Fruit fly (Drosophila melanogaster): ENCODE measurements around the gene CG43219.

CG43219 gene

dm6 chr3L:21171905-21172304 lies 48.3 kb upstream of the CG43219 start, which contains the start of gene Ac78C (continued):
- TF ChIP-seq disco-r (GFP tag; optimal IDR thresholded peaks at IDR 0.05), result peak; percentile 79
- peak; percentile 95 for TF ChIP-seq vvl (GFP tag; IDR thresholded peaks at IDR 0.05)
- peak; percentile 85 for TF ChIP-seq jumu (GFP tag; optimal IDR thresholded peaks at IDR 0.05)
- peak; percentile 95 for TF ChIP-seq Rfx (GFP tag; IDR thresholded peaks at IDR 0.05)
- TF ChIP-seq slou (GFP tag; optimal IDR thresholded peaks at IDR 0.05), result peak; percentile 48
- TF ChIP-seq z (GFP tag; IDR thresholded peaks at IDR 0.05), result no peak
- TF ChIP-seq Jarid2 (GFP tag; optimal IDR thresholded peaks at IDR 0.05), result peak; percentile 64
- TF ChIP-seq ci (GFP tag; IDR thresholded peaks at IDR 0.05), result peak; percentile 87
- TF ChIP-seq hth (optimal IDR thresholded peaks at IDR 0.05), result no peak
- peak; percentile 45 for TF ChIP-seq Scr (GFP tag; IDR thresholded peaks at IDR 0.05; ENCODE audit: partially characterized antibody)
- peak; percentile 4 for TF ChIP-seq TFAM (GFP tag; optimal IDR thresholded peaks at IDR 0.05)
- TF ChIP-seq run (tag; optimal IDR thresholded peaks at IDR 0.05), result peak; percentile 72
- peak; percentile 80 for TF ChIP-seq ATbp (GFP tag; optimal IDR thresholded peaks at IDR 0.05)
- TF ChIP-seq Sox100B (GFP tag; optimal IDR thresholded peaks at IDR 0.05), result peak; percentile 62
- peak; percentile 61; the same call in 1 of the 2 replicates for TF ChIP-seq Oaz (GFP tag; IDR thresholded peaks at IDR 0.05)
- TF ChIP-seq CG14965 (GFP tag; optimal IDR thresholded peaks at IDR 0.05; ENCODE audit: borderline replicate concordance), result peak; percentile 18
- no peak for TF ChIP-seq Nf-YB (GFP tag; optimal IDR thresholded peaks at IDR 0.05)
- TF ChIP-seq pros (GFP tag; optimal IDR thresholded peaks at IDR 0.05), result peak; percentile 30
- TF ChIP-seq D19B (GFP tag; optimal IDR thresholded peaks at IDR 0.05), result peak; percentile 80
- TF ChIP-seq BtbVII (GFP tag; optimal IDR thresholded peaks at IDR 0.05), result peak; percentile 90
- TF ChIP-seq lola (GFP tag; optimal IDR thresholded peaks at IDR 0.05), result no peak
- TF ChIP-seq Dip2 (GFP tag; IDR thresholded peaks at IDR 0.05), result no peak
- no peak for TF ChIP-seq oc (tag; optimal IDR thresholded peaks at IDR 0.05)
- TF ChIP-seq slp2 (GFP tag; optimal IDR thresholded peaks at IDR 0.05), result peak; percentile 56
- TF ChIP-seq bowl (GFP tag; IDR thresholded peaks at IDR 0.05), result peak; percentile 80
- TF ChIP-seq Lhr (GFP tag; optimal IDR thresholded peaks at IDR 0.05), result peak; percentile 9
- TF ChIP-seq ftz-f1 (GFP tag; optimal IDR thresholded peaks at IDR 0.05), result peak; percentile 36
- TF ChIP-seq schlank (tag; optimal IDR thresholded peaks at IDR 0.05), result peak; percentile 92
- TF ChIP-seq ap (GFP tag; IDR thresholded peaks at IDR 0.05), result peak; percentile 64
- peak; percentile 85 for TF ChIP-seq CG7987 (GFP tag; optimal IDR thresholded peaks at IDR 0.05)
- peak; percentile 64 for TF ChIP-seq CG11723 (GFP tag; optimal IDR thresholded peaks at IDR 0.05)
- peak; percentile 92 for TF ChIP-seq Dbx (GFP tag; IDR thresholded peaks at IDR 0.05)
- no peak for TF ChIP-seq BEAF-32 (GFP tag; optimal IDR thresholded peaks at IDR 0.05)
- peak; percentile 81 for TF ChIP-seq CG14050 (GFP tag; IDR thresholded peaks at IDR 0.05)
- TF ChIP-seq CG2678 (tag; optimal IDR thresholded peaks at IDR 0.05), result peak; percentile 91
- no peak for TF ChIP-seq hkb (optimal IDR thresholded peaks at IDR 0.05)
- TF ChIP-seq hkb (GFP tag; IDR thresholded peaks at IDR 0.05), result peak; percentile 88
- peak; percentile 27 for TF ChIP-seq pzg (GFP tag; optimal IDR thresholded peaks at IDR 0.05)
- peak; percentile 92 for TF ChIP-seq CG9817 (tag; optimal IDR thresholded peaks at IDR 0.05)
- TF ChIP-seq pum (GFP tag; optimal IDR thresholded peaks at IDR 0.05), result peak; percentile 84
- TF ChIP-seq CG18476 (GFP tag; optimal IDR thresholded peaks at IDR 0.05), result peak; percentile 70
- no peak for TF ChIP-seq CG18262 (tag; optimal IDR thresholded peaks at IDR 0.05)
- peak; percentile 32; the same call in 1 of the 3 replicates for TF ChIP-seq sr (GFP tag; IDR thresholded peaks at IDR 0.05)
- TF ChIP-seq psq (GFP tag; optimal IDR thresholded peaks at IDR 0.05), result peak; percentile 18
- peak; percentile 74 for TF ChIP-seq fd96Cb (tag; optimal IDR thresholded peaks at IDR 0.05)
- TF ChIP-seq CG30403 (GFP tag; optimal IDR thresholded peaks at IDR 0.05), result peak; percentile 68
- peak; percentile 58 for TF ChIP-seq CG11398 (GFP tag; optimal IDR thresholded peaks at IDR 0.05)
- peak; percentile 75 for TF ChIP-seq CG3995 (GFP tag; optimal IDR thresholded peaks at IDR 0.05)
- peak; percentile 58 for TF ChIP-seq ewg (GFP tag; optimal IDR thresholded peaks at IDR 0.05)
- peak; percentile 88 to 92 for TF ChIP-seq dpn (GFP tag; optimal IDR thresholded peaks at IDR 0.05)
- peak; percentile 6 for TF ChIP-seq grn (GFP tag; optimal IDR thresholded peaks at IDR 0.05)

Data from whole organism, embryonic.